Worm (Caenorhabditis elegans): ENCODE measurements around the gene Y4C6B.7.

Y4C6B.7 gene

ce11 chrIV:5353364-5353763 lies at the start of gene Y4C6B.7:
Gene Y4C6B.7, minus strand, starts transcription at chrIV:5353464.
- TF ChIP-seq klf-2 (GFP tag; conservative IDR thresholded peaks at IDR 0.05) (no peak), cog-1 (tag; optimal IDR thresholded peaks at IDR 0.05) (no peak), T22C8.4 (GFP tag; IDR thresholded peaks at IDR 0.05) (no peak), ztf-23 (GFP tag; IDR thresholded peaks at IDR 0.05) (no peak), flt-1 (GFP tag; IDR thresholded peaks at IDR 0.05) (no peak), tab-1 (GFP tag; IDR thresholded peaks at IDR 0.05) (no peak), ztf-29 (GFP tag; IDR thresholded peaks at IDR 0.05) (no peak), ref-1 (GFP tag; conservative IDR thresholded peaks at IDR 0.05) (no peak), med-1 (GFP tag; optimal IDR thresholded peaks at IDR 0.05; ENCODE audit: insufficient read depth) (no peak)

ce11 chrIV:5400609-5401008 lies 47.3 kb upstream of the Y4C6B.7 start, which contains the start of gene ZK616.1:
Gene ZK616.1, plus strand, starts transcription at chrIV:5400909.
- TF ChIP-seq ztf-29 (GFP tag; IDR thresholded peaks at IDR 0.05) (no peak), ztf-23 (GFP tag; IDR thresholded peaks at IDR 0.05) (no peak), ref-1 (GFP tag; conservative IDR thresholded peaks at IDR 0.05) (no peak), cog-1 (tag; optimal IDR thresholded peaks at IDR 0.05) (no peak), flt-1 (GFP tag; IDR thresholded peaks at IDR 0.05) (no peak), klf-2 (GFP tag; conservative IDR thresholded peaks at IDR 0.05) (no peak), tab-1 (GFP tag; IDR thresholded peaks at IDR 0.05) (no peak), T22C8.4 (GFP tag; IDR thresholded peaks at IDR 0.05) (no peak), med-1 (GFP tag; optimal IDR thresholded peaks at IDR 0.05; ENCODE audit: insufficient read depth) (no peak)

ce11 chrIV:5397539-5397938 lies 44.3 kb upstream of the Y4C6B.7 start, which contains the start of gene ZK616.2:
Gene ZK616.2, plus strand, starts transcription at chrIV:5397839.
- TF ChIP-seq med-1 (GFP tag; optimal IDR thresholded peaks at IDR 0.05; ENCODE audit: insufficient read depth) (no peak), ztf-23 (GFP tag; IDR thresholded peaks at IDR 0.05) (no peak), ztf-29 (GFP tag; IDR thresholded peaks at IDR 0.05) (no peak), T22C8.4 (GFP tag; IDR thresholded peaks at IDR 0.05) (no peak), cog-1 (tag; optimal IDR thresholded peaks at IDR 0.05) (no peak), tab-1 (GFP tag; IDR thresholded peaks at IDR 0.05) (no peak), klf-2 (GFP tag; conservative IDR thresholded peaks at IDR 0.05) (no peak), flt-1 (GFP tag; IDR thresholded peaks at IDR 0.05) (no peak), ref-1 (GFP tag; conservative IDR thresholded peaks at IDR 0.05) (no peak)

ce11 chrIV:5396769-5397168 lies 43.5 kb upstream of the Y4C6B.7 start, which contains the start of gene ZK616.3:
Gene ZK616.3, plus strand, starts transcription at chrIV:5397069.
- TF ChIP-seq T22C8.4 (GFP tag; IDR thresholded peaks at IDR 0.05) (no peak), cog-1 (tag; optimal IDR thresholded peaks at IDR 0.05) (no peak), klf-2 (GFP tag; conservative IDR thresholded peaks at IDR 0.05) (no peak), ztf-29 (GFP tag; IDR thresholded peaks at IDR 0.05) (no peak), tab-1 (GFP tag; IDR thresholded peaks at IDR 0.05) (no peak), med-1 (GFP tag; optimal IDR thresholded peaks at IDR 0.05; ENCODE audit: insufficient read depth) (no peak)

ce11 chrIV:5394687-5395086 lies 41.4 kb upstream of the Y4C6B.7 start, which contains the start of the genes perm-3 and swsn-6:
Gene perm-3, minus strand, starts transcription at chrIV:5394804.
Gene swsn-6, plus strand, starts transcription at chrIV:5395033.
- TF ChIP-seq ztf-29 (GFP tag; IDR thresholded peaks at IDR 0.05): no peak
- TF ChIP-seq T22C8.4 (GFP tag; IDR thresholded peaks at IDR 0.05): peak; percentile 85; the same call in 1 of the 2 replicates
- TF ChIP-seq flt-1 (GFP tag; IDR thresholded peaks at IDR 0.05): peak; percentile 66; the same call in 1 of the 2 replicates
- no peak for TF ChIP-seq ref-1 (GFP tag; conservative IDR thresholded peaks at IDR 0.05)
- TF ChIP-seq tab-1 (GFP tag; IDR thresholded peaks at IDR 0.05): no peak
- no peak for TF ChIP-seq cog-1 (tag; optimal IDR thresholded peaks at IDR 0.05)

ce11 chrIV:5393566-5393965 lies 40.3 kb upstream of the Y4C6B.7 start:
- TF ChIP-seq ztf-29 (GFP tag; IDR thresholded peaks at IDR 0.05) (no peak), med-1 (GFP tag; optimal IDR thresholded peaks at IDR 0.05; ENCODE audit: insufficient read depth) (no peak), flt-1 (GFP tag; IDR thresholded peaks at IDR 0.05) (no peak), tab-1 (GFP tag; IDR thresholded peaks at IDR 0.05) (no peak), cog-1 (tag; optimal IDR thresholded peaks at IDR 0.05) (no peak), ztf-23 (GFP tag; IDR thresholded peaks at IDR 0.05) (no peak), ref-1 (GFP tag; conservative IDR thresholded peaks at IDR 0.05) (no peak), klf-2 (GFP tag; conservative IDR thresholded peaks at IDR 0.05) (no peak), T22C8.4 (GFP tag; IDR thresholded peaks at IDR 0.05) (no peak)

- TF ChIP-seq tab-1 (GFP tag; IDR thresholded peaks at IDR 0.05) (no peak), ztf-29 (GFP tag; IDR thresholded peaks at IDR 0.05) (no peak), klf-2 (GFP tag; conservative IDR thresholded peaks at IDR 0.05) (no peak), flt-1 (GFP tag; IDR thresholded peaks at IDR 0.05) (no peak), med-1 (GFP tag; optimal IDR thresholded peaks at IDR 0.05; ENCODE audit: insufficient read depth) (no peak), T22C8.4 (GFP tag; IDR thresholded peaks at IDR 0.05) (no peak), cog-1 (tag; optimal IDR thresholded peaks at IDR 0.05) (no peak)
These were observed 38.3 kb upstream of the Y4C6B.7 start, which contains the start of the genes htp-1 and ZK616.5 for ce11 chrIV:5391507-5392057. Gene htp-1, minus strand, starts transcription at chrIV:5391557. Gene ZK616.5, plus strand, starts transcription at chrIV:5391929.

ce11 chrIV:5389951-5390350 lies 36.7 kb upstream of the Y4C6B.7 start:
- TF ChIP-seq ztf-29 (GFP tag; IDR thresholded peaks at IDR 0.05) (no peak), klf-2 (GFP tag; conservative IDR thresholded peaks at IDR 0.05) (no peak), ref-1 (GFP tag; conservative IDR thresholded peaks at IDR 0.05) (no peak), flt-1 (GFP tag; IDR thresholded peaks at IDR 0.05) (no peak), tab-1 (GFP tag; IDR thresholded peaks at IDR 0.05) (no peak), T22C8.4 (GFP tag; IDR thresholded peaks at IDR 0.05) (no peak), cog-1 (tag; optimal IDR thresholded peaks at IDR 0.05) (no peak), med-1 (GFP tag; optimal IDR thresholded peaks at IDR 0.05; ENCODE audit: insufficient read depth) (no peak), ztf-23 (GFP tag; IDR thresholded peaks at IDR 0.05) (no peak)

ce11 chrIV:5388477-5389065 lies 35.3 kb upstream of the Y4C6B.7 start, which contains the start of gene elo-6:
Gene elo-6, minus strand, starts transcription at chrIV:5388559.
- TF ChIP-seq ztf-23 (GFP tag; IDR thresholded peaks at IDR 0.05) (no peak), flt-1 (GFP tag; IDR thresholded peaks at IDR 0.05) (no peak), klf-2 (GFP tag; conservative IDR thresholded peaks at IDR 0.05) (no peak), tab-1 (GFP tag; IDR thresholded peaks at IDR 0.05) (no peak), T22C8.4 (GFP tag; IDR thresholded peaks at IDR 0.05) (no peak), ztf-29 (GFP tag; IDR thresholded peaks at IDR 0.05) (no peak), med-1 (GFP tag; optimal IDR thresholded peaks at IDR 0.05; ENCODE audit: insufficient read depth) (no peak), ref-1 (GFP tag; conservative IDR thresholded peaks at IDR 0.05) (no peak), cog-1 (tag; optimal IDR thresholded peaks at IDR 0.05) (no peak)

Data from whole organism, midembryonic.